Worm (Caenorhabditis elegans) whole organism, L2 larva: Measurements from ENCODE around the gene F28C6.5.

ENCODE experiments used
- C34F6.9 ChIP-seq: fragments of 150-350 bp; optimal IDR thresholded peaks from 2 replicates; lab custom pipeline; 2014; ENCODE audit warnings: missing biosample characterization, missing genetic modification characterization
- R02D3.7 ChIP-seq: fragments of 150-350 bp; optimal IDR thresholded peaks from 2 replicates; lab custom pipeline; 2014; ENCODE audit warnings: missing biosample characterization, missing genetic modification characterization
- Y55F3AM.14 ChIP-seq: fragments of 200-800 bp; sonication (Bioruptor generic); optimal IDR thresholded peaks from 2 replicates; lab custom pipeline; 2018; ENCODE audit warnings: mild to moderate bottlenecking, missing genetic modification characterization, missing compliant biosample characterization
- ZK546.5 ChIP-seq: sonication (generic microtip); optimal IDR thresholded peaks from 2 replicates; lab custom pipeline; 2017; ENCODE audit warnings: missing biosample characterization, missing genetic modification characterization
- alr-1 ChIP-seq: fragments of 150-350 bp; optimal IDR thresholded peaks from 2 replicates; lab custom pipeline; 2014; ENCODE audit warnings: missing biosample characterization, missing genetic modification characterization
- aly-2 ChIP-seq: fragments of 150-350 bp; optimal IDR thresholded peaks from 2 replicates; lab custom pipeline; 2014; ENCODE audit warnings: missing biosample characterization, missing genetic modification characterization
- ama-1 ChIP-seq: fragments of 150-350 bp; optimal IDR thresholded peaks from 2 replicates; lab custom pipeline; 2018; ENCODE audit warnings: inconsistent platforms
- blmp-1 ChIP-seq: sonication (generic microtip); optimal IDR thresholded peaks from 2 replicates; lab custom pipeline; 2017; ENCODE audit warnings: missing genetic modification characterization, mild to moderate bottlenecking, missing compliant biosample characterization, antibody characterized with exemption, moderate library complexity; ENCODE audit not compliant: insufficient read depth
- ceh-82 ChIP-seq: fragments of 150-350 bp; optimal IDR thresholded peaks from 2 replicates; lab custom pipeline; 2014; ENCODE audit warnings: missing biosample characterization, missing genetic modification characterization
- crh-2 ChIP-seq: sonication (generic microtip); optimal IDR thresholded peaks from 2 replicates; lab custom pipeline; 2017; ENCODE audit warnings: missing biosample characterization, missing genetic modification characterization
- dmd-4 ChIP-seq: sonication (generic microtip); optimal IDR thresholded peaks from 2 replicates; lab custom pipeline; 2017; ENCODE audit warnings: missing biosample characterization, missing genetic modification characterization
- egl-27 ChIP-seq: sonication (generic microtip); optimal IDR thresholded peaks from 3 replicates; lab custom pipeline; 2017; ENCODE audit warnings: missing biosample characterization, missing genetic modification reagents, missing genetic modification characterization
- elt-3 ChIP-seq: sonication (generic microtip); optimal IDR thresholded peaks from 2 replicates; lab custom pipeline; 2017; ENCODE audit warnings: missing biosample characterization, missing genetic modification characterization
- fos-1 ChIP-seq: fragments of 150-350 bp; optimal IDR thresholded peaks from 2 replicates; lab custom pipeline; 2014; ENCODE audit warnings: missing biosample characterization, missing genetic modification characterization
- gmeb-1 ChIP-seq: fragments of 150-350 bp; optimal IDR thresholded peaks from 2 replicates; lab custom pipeline; 2014; ENCODE audit warnings: missing biosample characterization, missing genetic modification characterization
- lin-11 ChIP-seq: fragments of 150-350 bp; sonication (generic microtip); optimal IDR thresholded peaks from 2 replicates; lab custom pipeline; 2014; ENCODE audit warnings: missing biosample characterization, missing genetic modification characterization, inconsistent platforms, mixed read lengths
- lin-13 ChIP-seq: fragments of 150-350 bp; optimal IDR thresholded peaks from 2 replicates; lab custom pipeline; 2014; ENCODE audit warnings: missing biosample characterization, missing genetic modification reagents, missing genetic modification characterization
- lsy-2 ChIP-seq, 2 experiments: fragments of 150-350 bp in 1 of 2; sonication (generic microtip) in 1 of 2; optimal IDR thresholded peaks; 2 replicates each; lab custom pipeline; 2014 to 2017; ENCODE audit warnings: missing biosample characterization in 2 of 2, missing genetic modification characterization in 2 of 2
- mab-5 ChIP-seq: fragments of 150-350 bp; optimal IDR thresholded peaks from 2 replicates; lab custom pipeline; 2014; ENCODE audit warnings: missing biosample characterization, missing genetic modification characterization
- nhr-10 ChIP-seq: sonication (generic microtip); optimal IDR thresholded peaks from 2 replicates; lab custom pipeline; 2017; ENCODE audit warnings: missing biosample characterization, missing genetic modification characterization
- nhr-11 ChIP-seq: fragments of 150-350 bp; optimal IDR thresholded peaks from 2 replicates; lab custom pipeline; 2014; ENCODE audit warnings: missing biosample characterization, missing genetic modification characterization
- nhr-12 ChIP-seq: fragments of 150-350 bp; optimal IDR thresholded peaks from 2 replicates; lab custom pipeline; 2014; ENCODE audit warnings: missing biosample characterization, missing genetic modification characterization
- nhr-21 ChIP-seq: fragments of 150-350 bp; optimal IDR thresholded peaks from 2 replicates; lab custom pipeline; 2014; ENCODE audit warnings: missing biosample characterization, missing genetic modification characterization
- nhr-23 ChIP-seq: fragments of 150-350 bp; optimal IDR thresholded peaks from 2 replicates; lab custom pipeline; 2014; ENCODE audit warnings: missing biosample characterization, missing genetic modification reagents, missing genetic modification characterization
- nhr-25 ChIP-seq: fragments of 150-350 bp; sonication (generic microtip); optimal IDR thresholded peaks from 3 replicates; lab custom pipeline; 2014; ENCODE audit warnings: missing biosample characterization, missing genetic modification characterization
- nhr-6 ChIP-seq: fragments of 150-350 bp; optimal IDR thresholded peaks from 2 replicates; lab custom pipeline; 2014; ENCODE audit warnings: missing biosample characterization, missing genetic modification characterization
- nhr-77 ChIP-seq: fragments of 150-350 bp; optimal IDR thresholded peaks from 2 replicates; lab custom pipeline; 2014; ENCODE audit warnings: missing biosample characterization, missing genetic modification characterization
- peb-1 ChIP-seq: fragments of 150-350 bp; optimal IDR thresholded peaks from 2 replicates; lab custom pipeline; 2014; ENCODE audit warnings: missing biosample characterization, missing genetic modification characterization
- sem-4 ChIP-seq: fragments of 150-350 bp; optimal IDR thresholded peaks from 2 replicates; lab custom pipeline; 2014; ENCODE audit warnings: missing biosample characterization, missing genetic modification reagents, missing genetic modification characterization
- skn-1 ChIP-seq: sonication (generic microtip); optimal IDR thresholded peaks from 2 replicates; lab custom pipeline; 2017; ENCODE audit warnings: missing biosample characterization, missing genetic modification characterization
- sma-3 ChIP-seq: sonication (generic microtip); optimal IDR thresholded peaks from 2 replicates; lab custom pipeline; 2016; ENCODE audit warnings: missing genetic modification reagents, missing genetic modification characterization, missing compliant biosample characterization
- sma-9 ChIP-seq, 2 experiments: fragments of 150-350 bp in 1 of 2; sonication (generic microtip) in 1 of 2; optimal IDR thresholded peaks; 2 replicates each; lab custom pipeline; 2014 to 2016; ENCODE audit warnings: missing genetic modification characterization in 2 of 2, mild to moderate bottlenecking in 1 of 2, missing biosample characterization in 1 of 2, missing compliant biosample characterization in 1 of 2, missing genetic modification reagents in 1 of 2, moderate library complexity in 1 of 2
- snpc-4 ChIP-seq: fragments of 150-350 bp; optimal IDR thresholded peaks from 2 replicates; lab custom pipeline; 2014; ENCODE audit warnings: missing biosample characterization, missing genetic modification characterization
- unc-39 ChIP-seq: fragments of 150-350 bp; optimal IDR thresholded peaks from 2 replicates; lab custom pipeline; 2014; ENCODE audit warnings: missing biosample characterization, missing genetic modification characterization
- unc-55 ChIP-seq: fragments of 150-350 bp; sonication (generic microtip); optimal IDR thresholded peaks from 3 replicates; lab custom pipeline; 2014; ENCODE audit warnings: missing biosample characterization, missing genetic modification reagents, missing genetic modification characterization
- unc-62 ChIP-seq: fragments of 150-350 bp; optimal IDR thresholded peaks from 2 replicates; lab custom pipeline; 2014; ENCODE audit warnings: missing biosample characterization, missing genetic modification reagents, missing genetic modification characterization
- zag-1 ChIP-seq: fragments of 150-350 bp; optimal IDR thresholded peaks from 2 replicates; lab custom pipeline; 2014; ENCODE audit warnings: missing biosample characterization, missing genetic modification characterization
- ztf-1 ChIP-seq: fragments of 200-800 bp; sonication (Bioruptor generic); conservative IDR thresholded peaks from 2 replicates; pipeline ENCODE4 v1.3.6; 2022; ENCODE audit warnings: missing genetic modification characterization, missing compliant biosample characterization
- ztf-11 ChIP-seq: sonication (generic microtip); optimal IDR thresholded peaks from 2 replicates; lab custom pipeline; 2017; ENCODE audit warnings: missing biosample characterization, missing genetic modification characterization
- ztf-4 ChIP-seq: fragments of 150-350 bp; optimal IDR thresholded peaks from 2 replicates; lab custom pipeline; 2014; ENCODE audit warnings: missing biosample characterization, missing genetic modification characterization

The F28C6.5 gene

DNA sequence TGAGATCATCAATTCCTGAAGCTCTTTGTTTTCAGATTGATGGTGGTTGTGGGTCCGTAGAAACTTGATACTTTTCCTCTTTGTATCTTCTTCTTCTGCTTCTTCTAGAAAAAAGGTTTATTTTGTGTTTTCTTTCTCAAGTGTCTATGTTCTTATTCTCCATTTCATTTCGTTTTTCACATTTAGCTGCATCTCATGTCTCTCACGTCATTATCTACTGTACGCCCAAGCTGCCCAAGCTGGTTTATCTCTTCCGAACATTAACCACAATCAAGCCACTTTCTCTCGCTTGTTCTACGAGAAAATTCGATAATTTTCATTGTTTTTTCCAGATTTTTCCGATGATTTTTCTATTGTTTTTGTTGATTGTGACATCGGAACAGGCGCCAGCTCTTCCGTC is at the start of gene F28C6.5:
Gene F28C6.5, plus strand, starts transcription at position 301 of the 400 bp plus-strand sequence.
- TF ChIP-seq nhr-10 (tag; lab: Kevin White, UChicago), result no peak

ce11 chrII:8551100-8551499 is 48.2 kb upstream of the F28C6.5 start:
- TF ChIP-seq ztf-1 (no peak), elt-3 (tag; lab: Kevin White, UChicago) (no peak), peb-1 (no peak), nhr-77 (tag; lab: Kevin White, UChicago) (no peak), unc-55 (GFP tag; lab: Kevin White, UChicago) (no peak), Y55F3AM.14 (GFP tag; lab: Kevin White, UChicago) (no peak), egl-27 (tag; lab: Kevin White, UChicago) (no peak), mab-5 (tag; lab: Kevin White, UChicago) (no peak), dmd-4 (tag; lab: Kevin White, UChicago) (no peak), ztf-4 (tag; lab: Kevin White, UChicago) (no peak), aly-2 (tag; lab: Kevin White, UChicago) (no peak), zag-1 (tag; lab: Kevin White, UChicago) (no peak)

- no peak for TF ChIP-seq unc-39 (tag; lab: Kevin White, UChicago)
- TF ChIP-seq ZK546.5, result no peak
Observed at ce11 chrII:8554568-8554967, 44.7 kb upstream of the F28C6.5 start.

ce11 chrII:8556166-8556565 is 43.1 kb upstream of the F28C6.5 start, which contains the start of gene glb-27:
glb-27 (minus strand) TSS chrII:8556266.
- TF ChIP-seq nhr-12 (tag; lab: Kevin White, UChicago) (no peak), nhr-6 (tag; lab: Kevin White, UChicago) (no peak), gmeb-1 (no peak), unc-62 (GFP tag; lab: Kevin White, UChicago) (no peak), ztf-4 (tag; lab: Kevin White, UChicago) (no peak)

- peak in 1 of 2 experiments; percentile 41 for TF ChIP-seq lsy-2 (tag; optimal IDR thresholded peaks at IDR 0.05; lab: Kevin White, UChicago)
- no peak for TF ChIP-seq C34F6.9 (tag; lab: Kevin White, UChicago)
Observed at ce11 chrII:8559188-8559587, 40.1 kb upstream of the F28C6.5 start.

- TF ChIP-seq nhr-10 (tag; lab: Kevin White, UChicago) (peak; percentile 92), fos-1 (tag; lab: Kevin White, UChicago) (peak; percentile 99), unc-62 (GFP tag; lab: Kevin White, UChicago) (peak; percentile 92), egl-27 (tag; lab: Kevin White, UChicago) (peak; percentile 98), dmd-4 (tag; lab: Kevin White, UChicago) (no peak), lin-13 (peak; percentile 99), sem-4 (tag; lab: Kevin White, UChicago) (peak; percentile 99), lsy-2 (tag; optimal IDR thresholded peaks at IDR 0.05; lab: Kevin White, UChicago) (peak; percentile 94 to 98), alr-1 (no peak), nhr-21 (tag; lab: Kevin White, UChicago) (peak; percentile 99), nhr-11 (peak; percentile 22), R02D3.7 (peak; percentile 68), ztf-4 (tag; lab: Kevin White, UChicago) (peak; percentile 99), ama-1 (lab: Kevin White, UChicago) (peak; percentile 89), elt-3 (tag; lab: Kevin White, UChicago) (no peak), unc-39 (tag; lab: Kevin White, UChicago) (peak; percentile 88), blmp-1 (peak; percentile 97), nhr-77 (tag; lab: Kevin White, UChicago) (peak; percentile 89), lin-11 (tag; lab: Kevin White, UChicago) (peak; percentile 100), peb-1 (peak; percentile 61), Y55F3AM.14 (GFP tag; lab: Kevin White, UChicago) (peak; percentile 96), ztf-11 (tag; lab: Kevin White, UChicago) (peak; percentile 37), C34F6.9 (tag; lab: Kevin White, UChicago) (peak; percentile 100), unc-55 (GFP tag; lab: Kevin White, UChicago) (peak; percentile 100), aly-2 (tag; lab: Kevin White, UChicago) (no peak), skn-1 (tag; lab: Kevin White, UChicago) (peak; percentile 94), nhr-6 (tag; lab: Kevin White, UChicago) (peak; percentile 99), nhr-25 (tag; lab: Kevin White, UChicago) (peak; percentile 99), nhr-23 (no peak), sma-3 (GFP tag; lab: Kevin White, UChicago) (peak; percentile 100), ceh-82 (tag; lab: Kevin White, UChicago) (peak; percentile 92), crh-2 (tag; lab: Kevin White, UChicago) (peak; percentile 100), zag-1 (tag; lab: Kevin White, UChicago) (peak; percentile 99), sma-9 (GFP tag; optimal IDR thresholded peaks at IDR 0.05; lab: Kevin White, UChicago) (peak; percentile 99), sma-9 (tag; optimal IDR thresholded peaks at IDR 0.05; lab: Kevin White, UChicago) (no peak), ZK546.5 (peak; percentile 93), snpc-4 (peak; percentile 93)
Observed at ce11 chrII:8561227-8561626, 38.1 kb upstream of the F28C6.5 start, which contains the start of gene iff-2. iff-2 (minus strand) TSS chrII:8561367.
